Fruit fly (Drosophila melanogaster): ENCODE data around the gene jar.

The jar gene

dm6 chr3R:24230423-24231205 is 40.4 kb downstream of the jar start, which contains the start of gene mask (continued):
- peak; percentile 60; the same call in 2 of the 3 replicates for TF ChIP-seq Opbp (GFP tag; IDR thresholded peaks at IDR 0.05; ENCODE audit: partially characterized antibody)
- peak; percentile 56 for TF ChIP-seq HmgZ (tag; optimal IDR thresholded peaks at IDR 0.05)
- peak; percentile 47 for TF ChIP-seq nerfin-1 (tag; optimal IDR thresholded peaks at IDR 0.05)
- TF ChIP-seq CG2712 (tag; optimal IDR thresholded peaks at IDR 0.05), result peak; percentile 52
- peak; percentile 84 for TF ChIP-seq CG33213 (GFP tag; optimal IDR thresholded peaks at IDR 0.05)
- TF ChIP-seq sr (GFP tag; IDR thresholded peaks at IDR 0.05), result peak; percentile 83
- TF ChIP-seq insv (GFP tag; optimal IDR thresholded peaks at IDR 0.05), result peak in 1 of 2 experiments; percentile 71
- TF ChIP-seq Dp (GFP tag; optimal IDR thresholded peaks at IDR 0.05), result peak; percentile 46
- TF ChIP-seq cato (GFP tag; optimal IDR thresholded peaks at IDR 0.05; ENCODE audit: borderline replicate concordance), result peak; percentile 61
- peak; percentile 81 for TF ChIP-seq vvl (GFP tag; IDR thresholded peaks at IDR 0.05)
- peak; percentile 76 for TF ChIP-seq CG10366 (GFP tag; IDR thresholded peaks at IDR 0.05)
- 0 out of 2 replicates have a peak, but pooled peaks have one; percentile 42 for TF ChIP-seq dimm (GFP tag; IDR thresholded peaks at IDR 0.05)
- 0 out of 2 replicates have a peak, but pooled peaks have one; percentile 28 for TF ChIP-seq toy (GFP tag; IDR thresholded peaks at IDR 0.05)
- TF ChIP-seq zf30C (GFP tag; optimal IDR thresholded peaks at IDR 0.05), result no peak
- TF ChIP-seq CG10321 (GFP tag; IDR thresholded peaks at IDR 0.05), result peak; percentile 96
- TF ChIP-seq Sin3A (optimal IDR thresholded peaks at IDR 0.05), result peak; percentile 43
- TF ChIP-seq Dref (GFP tag; IDR thresholded peaks at IDR 0.05), result peak; percentile 58
- TF ChIP-seq CG7963 (GFP tag; IDR thresholded peaks at IDR 0.05; ENCODE audit: partially characterized antibody), result 0 out of 3 replicates have a peak, but pooled peaks have one; percentile 32
- TF ChIP-seq Fer2 (tag; optimal IDR thresholded peaks at IDR 0.05), result peak; percentile 82
- 0 out of 2 replicates have a peak, but pooled peaks have one; percentile 12 for TF ChIP-seq Awh (GFP tag; IDR thresholded peaks at IDR 0.05)
- TF ChIP-seq amos (GFP tag; IDR thresholded peaks at IDR 0.05; ENCODE audit: partially characterized antibody), result peak; percentile 55
- TF ChIP-seq NC2α (GFP tag; optimal IDR thresholded peaks at IDR 0.05), result peak; percentile 38
- TF ChIP-seq CG1832 (GFP tag; optimal IDR thresholded peaks at IDR 0.05), result peak; percentile 94
- TF ChIP-seq Pdp1 (GFP tag; optimal IDR thresholded peaks at IDR 0.05), result peak; percentile 65 to 83
- TF ChIP-seq CG17328 (GFP tag; IDR thresholded peaks at IDR 0.05), result peak; percentile 79
- TF ChIP-seq Bdp1 (GFP tag; optimal IDR thresholded peaks at IDR 0.05), result peak; percentile 77
- TF ChIP-seq CG8478 (optimal IDR thresholded peaks at IDR 0.05), result peak; percentile 37
- peak; percentile 74 for TF ChIP-seq p53 (GFP tag; optimal IDR thresholded peaks at IDR 0.05)
- no peak for TF ChIP-seq wor (GFP tag; IDR thresholded peaks at IDR 0.05)
- no peak for TF ChIP-seq cad (GFP tag; optimal IDR thresholded peaks at IDR 0.05)
- peak; percentile 86 for TF ChIP-seq zfh1 (GFP tag; IDR thresholded peaks at IDR 0.05)
- TF ChIP-seq knrl (GFP tag; IDR thresholded peaks at IDR 0.05; ENCODE audit: partially characterized antibody), result no peak
- no peak for TF ChIP-seq Hr78 (GFP tag; optimal IDR thresholded peaks at IDR 0.05)
- peak; percentile 76 for TF ChIP-seq gro (GFP tag; optimal IDR thresholded peaks at IDR 0.05)
- TF ChIP-seq hb (GFP tag; IDR thresholded peaks at IDR 0.05; ENCODE audit: partially characterized antibody), result no peak
- peak; percentile 45 for TF ChIP-seq Hr3 (GFP tag; optimal IDR thresholded peaks at IDR 0.05)
- TF ChIP-seq fd3F (GFP tag; optimal IDR thresholded peaks at IDR 0.05), result peak; percentile 75
- no peak for TF ChIP-seq CG8281 (tag; optimal IDR thresholded peaks at IDR 0.05)
- no peak for TF ChIP-seq Drgx (GFP tag; IDR thresholded peaks at IDR 0.05)
- peak; percentile 64 for TF ChIP-seq CG7839 (tag; optimal IDR thresholded peaks at IDR 0.05)
- TF ChIP-seq ranshi (GFP tag; IDR thresholded peaks at IDR 0.05), result peak; percentile 68
- peak; percentile 25 for TF ChIP-seq fd64A (GFP tag; optimal IDR thresholded peaks at IDR 0.05)
- peak; percentile 50 for TF ChIP-seq CG13123 (GFP tag; optimal IDR thresholded peaks at IDR 0.05)
- peak; percentile 86 for TF ChIP-seq CG11085 (GFP tag; IDR thresholded peaks at IDR 0.05)
- peak; percentile 67 for TF ChIP-seq tgo (GFP tag; IDR thresholded peaks at IDR 0.05)
- peak; percentile 72 for TF ChIP-seq Fer1 (GFP tag; optimal IDR thresholded peaks at IDR 0.05)
- TF ChIP-seq abd-A (tag; optimal IDR thresholded peaks at IDR 0.05), result no peak
- peak; percentile 70 for TF ChIP-seq CG30403 (GFP tag; optimal IDR thresholded peaks at IDR 0.05)
- TF ChIP-seq Hr39 (optimal IDR thresholded peaks at IDR 0.05), result no peak
- TF ChIP-seq grn (GFP tag; optimal IDR thresholded peaks at IDR 0.05), result peak; percentile 69

Data from whole organism, embryonic.